Fruit fly (Drosophila melanogaster) S2 (cell line): Measurements from ENCODE around the gene Rel.

ENCODE experiments used
- CG8478 ChIP-seq: fragments of >200 bp; optimal IDR thresholded peaks from 2 replicates; lab custom pipeline; 2018
- CTCF ChIP-seq, 2 experiments: fragments of >200 bp; optimal IDR thresholded peaks; 2 replicates each; lab custom pipeline; 2018

Gene Rel

DNA sequence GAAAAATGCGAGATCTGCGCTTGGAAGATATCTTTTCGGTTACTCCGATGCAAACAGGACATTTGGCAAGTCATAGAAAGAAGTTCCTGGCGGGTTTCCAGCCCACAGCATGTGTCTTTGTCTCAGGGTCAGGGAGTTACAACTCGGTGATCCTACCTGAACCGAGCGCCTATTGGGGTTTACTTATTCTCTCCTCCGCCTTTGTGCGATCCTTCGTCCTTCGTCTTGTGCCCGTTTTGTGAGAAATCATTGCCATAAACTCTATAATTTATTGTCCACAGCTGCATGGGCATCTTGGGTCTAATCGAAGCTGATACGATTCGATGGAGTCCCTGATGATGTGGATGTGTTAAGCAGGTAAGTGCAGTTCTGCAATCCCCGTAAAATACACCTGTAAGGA is 9.8 kb downstream of the Rel start:
- no peak for TF ChIP-seq CTCF (optimal IDR thresholded peaks at IDR 0.05; lab: Kevin White, UChicago)
- no peak for TF ChIP-seq CG8478 (lab: Kevin White, UChicago)

DNA sequence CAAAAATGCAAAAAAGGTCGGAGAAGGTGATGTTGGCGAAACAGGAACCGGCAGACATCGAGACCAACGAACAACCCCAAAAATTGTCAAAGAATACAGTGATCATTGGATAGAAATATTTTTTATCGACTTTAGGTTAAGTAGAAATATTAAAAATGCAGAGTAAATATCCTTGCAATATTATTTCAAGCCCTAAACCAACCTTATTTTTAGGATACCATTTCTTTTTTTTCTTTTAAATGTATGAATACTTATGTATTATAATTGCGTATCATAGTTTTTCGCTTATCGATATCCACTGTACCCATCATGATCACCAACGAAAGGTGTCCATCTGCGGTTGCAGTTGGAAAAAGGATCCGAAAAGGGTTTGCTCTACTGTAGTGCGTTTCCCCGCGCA is 12.5 kb downstream of the Rel start:
- TF ChIP-seq CG8478 (lab: Kevin White, UChicago) (no peak), CTCF (optimal IDR thresholded peaks at IDR 0.05; lab: Kevin White, UChicago) (no peak)

DNA sequence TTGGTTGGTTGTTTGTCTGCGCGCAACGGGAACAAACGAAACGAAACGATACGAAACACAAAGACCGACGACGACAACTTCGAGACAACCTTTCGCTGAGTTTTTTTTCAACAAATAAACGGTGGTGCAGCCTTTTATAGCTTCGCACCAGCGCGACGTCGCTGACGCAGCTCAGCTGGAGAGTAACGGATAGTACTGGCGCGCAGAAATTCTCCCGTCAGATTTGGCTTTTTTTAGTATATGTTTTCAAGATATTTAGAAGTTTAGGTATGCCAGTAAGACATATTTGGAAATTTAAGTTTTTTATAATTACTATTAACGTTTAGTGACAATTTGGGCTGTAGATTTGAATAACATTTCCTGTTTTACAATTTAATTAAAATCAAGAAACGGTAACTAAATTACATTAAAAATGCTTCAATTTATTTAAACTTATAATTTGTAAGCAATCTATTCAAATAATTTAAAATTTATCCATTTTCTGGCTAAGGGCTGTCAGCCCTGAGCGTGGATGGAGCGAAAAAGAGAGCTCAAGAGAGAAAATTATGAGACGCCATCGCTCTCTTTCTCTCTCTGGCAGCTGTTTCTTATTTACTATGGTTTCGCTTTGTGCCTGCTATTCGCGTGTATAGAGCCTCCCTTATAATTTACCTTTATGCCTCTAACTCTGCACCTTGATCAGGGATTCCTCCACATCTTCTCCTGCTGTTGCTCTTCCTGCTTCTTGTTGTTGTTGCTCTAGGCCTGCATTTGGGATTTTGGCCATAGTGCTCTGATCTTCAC is 14.0 kb downstream of the Rel start:
- TF ChIP-seq CTCF (optimal IDR thresholded peaks at IDR 0.05; lab: Kevin White, UChicago) (no peak), CG8478 (lab: Kevin White, UChicago) (no peak)

DNA sequence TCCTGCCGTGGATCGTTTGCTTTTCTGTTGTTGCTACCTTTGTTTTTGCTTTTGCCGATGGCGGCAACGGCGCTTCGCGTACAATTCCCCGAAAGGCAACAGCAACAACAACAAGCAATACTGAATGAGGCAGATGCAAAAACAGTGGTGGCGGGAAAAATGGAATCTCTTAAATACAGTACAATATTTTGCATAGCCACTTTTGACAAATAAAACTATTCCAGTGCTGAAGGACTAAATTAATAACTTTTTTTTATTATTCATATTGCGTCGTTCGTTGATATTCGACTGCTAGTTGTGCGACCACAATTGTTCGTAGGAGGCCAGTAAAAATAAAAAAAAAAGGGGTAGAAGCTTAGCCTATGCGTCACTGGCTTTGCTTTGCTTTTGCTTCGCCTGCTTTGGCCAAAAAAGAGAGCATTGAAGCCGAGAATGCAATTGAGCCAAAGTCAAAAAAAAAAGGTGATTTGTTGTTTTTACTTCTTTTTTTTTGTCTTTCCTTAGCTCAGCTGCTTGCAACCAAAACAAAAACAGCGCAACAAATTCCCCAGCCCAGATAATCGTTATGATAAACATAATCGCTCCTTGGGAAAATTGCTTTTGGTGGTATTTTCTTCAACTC is 15.9 kb downstream of the Rel start:
- TF ChIP-seq CG8478 (lab: Kevin White, UChicago): no peak
- TF ChIP-seq CTCF (optimal IDR thresholded peaks at IDR 0.05; lab: Kevin White, UChicago): no peak

DNA sequence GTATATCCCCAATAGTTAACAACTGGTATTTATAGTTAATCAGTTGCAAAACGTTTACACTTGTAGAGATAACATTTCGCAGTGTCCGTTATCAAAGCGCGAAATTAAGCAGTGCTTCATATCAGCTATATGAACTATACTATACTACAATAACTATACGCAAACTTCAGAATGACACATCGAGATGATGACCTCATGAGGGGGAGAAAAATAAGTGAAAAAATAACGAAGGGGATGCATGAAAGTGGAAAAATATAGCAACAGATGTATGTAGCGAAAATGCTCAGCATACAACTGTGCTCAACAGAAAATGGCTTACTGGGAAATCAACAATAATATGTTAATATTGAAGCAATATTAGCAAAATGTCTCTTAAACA is 17.0 kb downstream of the Rel start:
- TF ChIP-seq CG8478 (lab: Kevin White, UChicago) (no peak), CTCF (optimal IDR thresholded peaks at IDR 0.05; lab: Kevin White, UChicago) (no peak)

DNA sequence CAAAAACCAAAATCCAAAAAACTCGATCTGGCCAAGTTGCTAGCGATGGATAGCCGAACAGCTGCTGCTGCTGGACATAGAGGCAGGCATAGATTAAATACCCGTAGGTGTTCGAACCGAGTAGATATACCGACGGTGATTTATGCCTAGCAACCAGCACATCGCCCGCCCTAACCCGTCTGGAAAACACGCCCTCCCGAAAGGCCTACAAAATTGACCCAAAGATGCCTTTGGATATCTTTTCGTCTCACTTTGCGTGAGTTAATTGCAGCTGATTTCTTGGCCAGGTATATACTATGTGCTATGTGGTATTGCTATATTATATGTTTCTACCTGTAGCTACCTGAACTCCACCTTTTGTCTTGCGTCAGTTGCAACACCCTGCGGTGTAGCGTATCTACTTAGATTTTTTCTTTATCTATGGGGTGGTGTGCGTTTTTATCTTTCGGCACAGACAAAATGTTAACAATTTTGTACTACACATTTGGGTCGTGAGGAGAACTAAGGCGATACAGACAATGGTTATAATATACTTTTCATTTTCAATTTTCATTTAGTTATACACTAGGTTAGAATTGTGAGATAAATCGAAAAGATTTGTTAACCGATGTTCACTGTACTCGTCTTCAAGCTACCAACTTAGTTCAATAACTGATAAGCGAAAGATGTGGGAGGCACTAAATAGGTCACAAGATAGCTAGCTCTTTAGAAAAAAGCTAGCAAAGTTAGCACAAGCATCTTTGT is 17.6 kb downstream of the Rel start:
- no peak for TF ChIP-seq CG8478 (lab: Kevin White, UChicago)
- TF ChIP-seq CTCF (optimal IDR thresholded peaks at IDR 0.05; lab: Kevin White, UChicago): no peak

DNA sequence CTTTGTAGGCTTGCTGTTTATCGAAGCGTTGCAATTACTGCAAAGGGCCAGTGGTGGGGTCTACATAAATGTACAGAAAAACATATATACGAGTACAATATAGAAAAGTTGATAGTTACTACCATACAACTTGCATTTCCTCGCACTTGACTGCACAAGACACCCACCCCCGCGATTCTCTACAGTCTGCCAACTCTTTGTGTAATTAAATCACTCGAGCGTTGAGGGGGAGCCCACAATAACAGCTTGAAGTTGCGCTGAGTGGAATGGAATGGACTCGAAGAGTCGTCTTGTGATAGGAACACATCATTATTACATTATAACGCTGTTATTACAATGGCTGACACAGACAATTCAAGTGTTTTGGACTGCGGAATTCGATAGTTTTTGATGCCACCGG is 18.4 kb downstream of the Rel start:
- no peak for TF ChIP-seq CTCF (optimal IDR thresholded peaks at IDR 0.05; lab: Kevin White, UChicago)

DNA sequence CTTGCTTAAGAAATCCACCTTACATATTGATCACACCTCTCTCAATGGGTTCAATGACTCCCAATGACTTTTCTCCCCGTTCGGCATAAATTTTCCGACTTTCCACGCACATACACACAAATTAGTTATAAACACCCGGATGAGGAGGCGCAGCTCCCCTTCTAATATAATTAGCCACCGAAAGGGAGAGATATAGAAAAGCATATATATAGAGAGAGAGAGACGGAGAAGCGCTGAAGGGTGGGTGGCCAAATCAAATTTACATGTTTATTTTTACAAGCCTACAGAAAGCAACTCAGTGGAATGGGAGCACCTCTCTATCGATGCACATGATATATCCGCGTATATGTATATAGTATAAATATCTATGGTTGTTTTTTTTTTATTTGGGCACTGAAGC is 19.1 kb downstream of the Rel start:
- no peak for TF ChIP-seq CG8478 (lab: Kevin White, UChicago)

DNA sequence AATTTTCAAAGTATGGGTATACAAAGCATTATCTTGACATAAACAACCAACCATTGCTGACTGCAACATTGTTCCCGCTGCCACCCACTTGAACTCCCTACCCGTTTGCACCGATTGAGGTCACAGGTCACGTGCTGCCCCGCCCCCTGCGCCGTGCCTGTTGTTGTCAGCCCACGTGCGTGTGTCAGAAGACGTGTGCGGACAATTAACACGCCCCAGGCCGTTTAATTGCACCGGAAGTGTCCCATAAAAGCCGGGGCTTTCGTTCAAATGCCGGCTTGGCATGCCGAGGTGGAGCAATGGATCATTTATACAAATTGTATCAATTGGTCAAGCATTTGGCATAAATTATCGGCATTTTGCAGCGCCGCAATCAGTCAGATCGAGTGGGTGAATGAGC is 20.7 kb downstream of the Rel start:
- TF ChIP-seq CG8478 (lab: Kevin White, UChicago): no peak
- no peak for TF ChIP-seq CTCF (optimal IDR thresholded peaks at IDR 0.05; lab: Kevin White, UChicago)

DNA sequence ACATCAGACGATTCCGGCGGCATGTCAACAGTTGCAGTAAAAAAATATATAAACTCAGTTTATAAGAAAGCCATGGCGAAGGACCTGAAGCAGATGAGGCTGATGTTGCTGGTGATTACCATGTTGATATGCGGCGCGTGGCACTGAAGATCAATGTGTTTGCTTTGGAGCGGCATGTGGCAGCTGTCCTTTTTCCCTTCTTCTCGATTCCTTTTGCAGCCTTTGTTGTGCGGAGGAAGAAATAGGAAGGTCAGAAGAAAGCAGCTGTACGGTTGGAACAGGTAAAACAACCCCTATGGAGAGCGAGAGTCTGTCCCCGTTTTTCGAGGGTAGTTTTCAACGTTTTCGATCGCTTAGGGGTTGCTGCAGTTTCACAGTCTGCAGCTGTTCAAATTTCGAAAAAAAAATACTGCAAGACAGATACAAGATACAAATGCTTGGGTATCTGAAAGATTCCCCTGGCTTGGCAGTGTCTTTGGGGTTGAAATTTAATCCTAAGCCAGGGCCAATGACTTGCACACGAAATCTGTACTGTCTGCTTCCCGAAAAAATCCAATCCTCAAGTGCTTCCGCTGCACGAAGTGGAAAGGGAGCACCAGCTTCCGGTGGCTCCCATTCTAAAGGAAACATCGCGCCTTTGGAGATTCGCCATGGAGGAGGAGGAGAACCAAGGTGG is 22.8 kb downstream of the Rel start:
- TF ChIP-seq CG8478 (lab: Kevin White, UChicago) (no peak), CTCF (optimal IDR thresholded peaks at IDR 0.05; lab: Kevin White, UChicago) (no peak)

DNA sequence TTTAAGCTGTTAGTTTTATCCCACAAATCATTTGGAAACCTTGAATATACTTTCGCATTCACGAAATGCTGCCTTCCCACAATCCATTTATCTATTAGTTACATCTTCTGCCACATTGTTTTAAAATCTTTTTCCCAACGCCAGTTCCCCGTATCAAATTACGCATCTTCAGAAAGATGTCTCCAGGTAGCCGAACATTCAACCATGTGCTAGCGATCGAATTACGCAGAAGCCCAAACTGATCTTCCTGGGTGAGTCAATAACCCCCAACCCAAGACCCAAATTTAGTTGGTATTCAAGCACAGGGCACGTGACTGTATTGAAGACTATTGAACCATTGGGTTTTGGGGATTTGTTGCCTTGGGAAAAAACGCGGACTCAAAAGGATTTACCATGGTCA is 23.8 kb downstream of the Rel start:
- TF ChIP-seq CTCF (optimal IDR thresholded peaks at IDR 0.05; lab: Kevin White, UChicago) (no peak), CG8478 (lab: Kevin White, UChicago) (no peak)

DNA sequence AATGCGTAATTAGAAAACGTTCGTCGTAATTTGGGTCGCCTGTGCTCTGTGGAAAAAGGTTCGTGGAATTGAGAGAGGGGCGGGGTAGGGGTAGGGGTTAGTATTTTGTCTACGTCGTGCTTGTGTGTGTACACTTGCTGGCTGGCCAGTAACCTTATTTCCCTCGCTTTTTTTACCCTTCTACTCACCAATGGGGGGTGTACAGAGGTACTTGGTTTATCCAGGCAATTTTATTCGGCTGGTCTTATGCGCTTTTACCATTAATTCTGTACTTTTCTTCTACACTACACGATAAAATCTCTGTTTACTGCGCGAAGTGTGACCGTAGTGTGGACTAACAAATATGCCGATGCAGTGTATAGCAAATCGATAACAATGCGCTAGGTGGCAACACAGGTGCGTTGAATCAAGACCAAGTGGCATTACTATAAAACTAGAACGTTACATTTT is 28.1 kb downstream of the Rel start, which contains the start of gene tgo:
Gene tgo, minus strand, starts transcription at position 334 of the 450 bp plus-strand sequence.
- TF ChIP-seq CTCF (optimal IDR thresholded peaks at IDR 0.05; lab: Kevin White, UChicago) (peak; percentile 15 to 47), CG8478 (lab: Kevin White, UChicago) (no peak)

DNA sequence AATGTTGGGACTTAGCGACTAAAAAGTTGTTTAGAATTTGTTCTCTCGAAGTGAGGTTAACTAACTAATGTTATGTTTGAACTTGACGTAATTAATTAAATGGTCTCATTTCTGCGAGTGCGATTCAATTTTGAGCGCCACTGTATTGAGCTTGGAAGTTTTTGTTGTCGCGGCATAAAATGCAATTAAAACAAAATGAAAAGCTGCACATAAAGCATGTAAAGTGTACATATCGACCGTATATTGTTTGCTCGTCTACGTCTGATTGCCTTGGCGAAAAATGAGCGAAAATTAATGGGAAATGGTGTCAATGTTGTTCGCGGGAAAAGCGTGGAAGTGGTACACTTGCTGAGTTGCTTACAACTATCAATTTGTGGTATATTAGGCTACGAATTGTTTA is 30.9 kb downstream of the Rel start:
- TF ChIP-seq CTCF (optimal IDR thresholded peaks at IDR 0.05; lab: Kevin White, UChicago) (no peak), CG8478 (lab: Kevin White, UChicago) (no peak)

DNA sequence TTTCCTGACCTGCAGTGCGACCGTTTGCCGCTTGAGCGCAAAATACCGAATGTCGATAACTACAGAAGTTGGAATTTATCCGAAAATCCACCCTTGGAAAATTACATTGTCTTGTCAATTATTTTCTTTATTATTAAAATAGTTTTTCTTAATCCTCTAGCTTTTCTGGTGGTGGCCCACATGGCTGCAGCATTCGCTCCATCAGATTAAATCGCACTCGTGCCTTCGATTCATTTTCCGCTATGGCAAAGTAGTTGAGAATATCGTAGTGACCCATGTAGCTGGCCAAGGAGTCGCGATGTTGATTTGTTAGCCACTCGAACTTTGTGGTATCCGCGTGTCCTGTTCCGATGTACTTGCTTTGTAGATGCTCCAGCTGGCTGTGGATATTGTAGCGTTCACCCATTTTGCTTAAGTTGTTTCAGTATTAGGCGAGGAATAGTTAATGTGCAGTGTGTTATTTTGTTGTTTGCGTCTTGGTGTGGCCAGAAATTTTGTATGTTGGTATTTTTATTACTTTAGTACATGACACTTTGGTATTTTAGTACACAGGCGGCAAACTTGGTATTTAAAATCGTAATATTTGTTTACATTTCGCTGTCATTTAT is 32.8 kb downstream of the Rel start, which contains the start of the genes Kcmf1, Sf3b5 and CG11986:
Gene Kcmf1, minus strand, starts transcription at position 51 of the 608 bp plus-strand sequence.
Gene Sf3b5, minus strand, starts transcription at position 483 of the 608 bp plus-strand sequence.
Gene CG11986, plus strand, starts transcription at position 588 of the 608 bp plus-strand sequence.
- TF ChIP-seq CTCF (optimal IDR thresholded peaks at IDR 0.05; lab: Kevin White, UChicago): no peak
- no peak for TF ChIP-seq CG8478 (lab: Kevin White, UChicago)
